Worm (Caenorhabditis elegans): ENCODE data around the gene srbc-24.
A peak's percentile ranks its signal among the peaks of the same experiment; 100 is the strongest.

Gene srbc-24

DNA sequence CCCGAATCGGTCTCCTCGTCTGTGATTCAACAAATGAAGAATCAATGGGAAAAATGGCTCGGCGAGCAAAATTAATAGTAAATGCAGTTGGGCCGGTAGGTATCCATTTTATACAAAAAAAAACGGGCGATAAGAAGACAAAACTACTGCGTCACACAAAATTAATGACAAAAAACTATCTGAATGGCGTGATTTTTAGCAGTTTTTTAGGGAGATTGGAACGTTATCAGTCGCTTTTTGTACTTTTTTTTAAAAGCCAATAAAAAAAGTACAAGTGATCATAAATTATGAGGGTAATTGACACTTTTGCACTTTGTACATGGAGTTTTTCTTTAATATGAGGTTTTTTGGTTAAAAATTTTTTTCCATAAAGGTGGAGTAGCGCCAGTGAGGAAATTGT is 28.4 kb upstream of the srbc-24 start:
- TF ChIP-seq daf-16 (GFP tag; optimal IDR thresholded peaks at IDR 0.05) (no peak), daf-16 (tag; optimal IDR thresholded peaks at IDR 0.05) (peak; percentile 10), nhr-42 (GFP tag; IDR thresholded peaks at IDR 0.05) (no peak), nhr-28 (tag; optimal IDR thresholded peaks at IDR 0.05) (peak; percentile 1), pqm-1 (tag; optimal IDR thresholded peaks at IDR 0.05) (peak; percentile 72), sdz-12 (GFP tag; optimal IDR thresholded peaks at IDR 0.05) (no peak), ceh-20 (GFP tag; IDR thresholded peaks at IDR 0.05) (peak; percentile 83), fos-1 (tag; optimal IDR thresholded peaks at IDR 0.05) (no peak), php-3 (GFP tag; IDR thresholded peaks at IDR 0.05) (peak; percentile 94), hlh-11 (tag; optimal IDR thresholded peaks at IDR 0.05) (peak; percentile 39), tra-1 (GFP tag; IDR thresholded peaks at IDR 0.05) (peak; percentile 78), dve-1 (tag; optimal IDR thresholded peaks at IDR 0.05; ENCODE audit: insufficient read depth) (peak; percentile 51), dmd-6 (GFP tag; IDR thresholded peaks at IDR 0.05) (peak; percentile 86)

DNA sequence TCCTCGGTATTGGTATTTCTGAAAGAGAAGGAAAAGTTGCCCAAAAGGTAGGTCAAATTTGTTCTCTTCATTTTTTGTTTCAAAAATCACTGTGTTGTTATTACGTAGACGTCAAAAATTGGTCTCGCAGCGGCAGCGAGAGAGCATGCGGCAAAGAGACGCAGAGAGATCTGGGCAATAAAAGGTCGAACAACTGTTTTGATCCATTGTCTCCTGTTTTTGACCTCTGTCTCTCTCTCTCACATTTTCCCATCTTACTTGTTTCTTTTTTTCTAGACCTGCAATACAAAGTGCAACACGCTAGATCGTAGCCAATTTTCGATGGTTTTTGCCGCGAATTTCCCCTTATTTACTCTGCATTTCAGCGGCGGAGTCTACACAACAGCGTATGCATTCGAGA is 25.0 kb upstream of the srbc-24 start:
- TF ChIP-seq daf-16 (GFP tag; optimal IDR thresholded peaks at IDR 0.05): no peak
- TF ChIP-seq daf-16 (tag; optimal IDR thresholded peaks at IDR 0.05): peak; percentile 82
- TF ChIP-seq dmd-6 (GFP tag; IDR thresholded peaks at IDR 0.05): peak; percentile 19; the same call in 1 of the 2 replicates
- TF ChIP-seq lin-1 (GFP tag; IDR thresholded peaks at IDR 0.05): 0 out of 2 replicates have a peak, but pooled peaks have one; percentile 13
- TF ChIP-seq spr-1 (tag; optimal IDR thresholded peaks at IDR 0.05): no peak
- no peak for TF ChIP-seq Y75B8A.6 (GFP tag; IDR thresholded peaks at IDR 0.05)
- no peak for TF ChIP-seq nhr-42 (GFP tag; IDR thresholded peaks at IDR 0.05)
- no peak for TF ChIP-seq nhr-11 (tag; optimal IDR thresholded peaks at IDR 0.05)
- peak; percentile 7 for TF ChIP-seq nhr-28 (tag; optimal IDR thresholded peaks at IDR 0.05)
- peak; percentile 13 for TF ChIP-seq ceh-28 (tag; optimal IDR thresholded peaks at IDR 0.05)
- no peak for TF ChIP-seq unc-62 (GFP tag; optimal IDR thresholded peaks at IDR 0.05 in 1 of 2)
- TF ChIP-seq unc-62 (tag; optimal IDR thresholded peaks at IDR 0.05): no peak

ce11 chrV:2126996-2127585 is 24.5 kb upstream of the srbc-24 start, which contains the start of gene ldp-1:
Gene ldp-1 (plus strand): TSS chrV:2127535.
- no peak for TF ChIP-seq attf-4 (tag; optimal IDR thresholded peaks at IDR 0.05)
- TF ChIP-seq tag-97 (GFP tag; IDR thresholded peaks at IDR 0.05): no peak
- TF ChIP-seq nhr-25 (tag; optimal IDR thresholded peaks at IDR 0.05; ENCODE audit: borderline replicate concordance, insufficient read depth): no peak
- TF ChIP-seq nhr-11 (tag; optimal IDR thresholded peaks at IDR 0.05): no peak
- TF ChIP-seq vab-7 (GFP tag; IDR thresholded peaks at IDR 0.05): no peak
- no peak for TF ChIP-seq ceh-32 (tag; optimal IDR thresholded peaks at IDR 0.05; ENCODE audit: poor library complexity)
- TF ChIP-seq dmd-6 (GFP tag; IDR thresholded peaks at IDR 0.05): peak; percentile 48
- TF ChIP-seq daf-16 (GFP tag; optimal IDR thresholded peaks at IDR 0.05): no peak
- TF ChIP-seq daf-16 (tag; optimal IDR thresholded peaks at IDR 0.05): no peak
- peak; percentile 34 for TF ChIP-seq hlh-11 (tag; optimal IDR thresholded peaks at IDR 0.05)
- no peak for TF ChIP-seq ama-1 (optimal IDR thresholded peaks at IDR 0.05)
- no peak for TF ChIP-seq daf-8 (GFP tag; IDR thresholded peaks at IDR 0.05)
- no peak for TF ChIP-seq jun-1 (tag; optimal IDR thresholded peaks at IDR 0.05)
- no peak for TF ChIP-seq nhr-77 (tag; optimal IDR thresholded peaks at IDR 0.05)
- TF ChIP-seq unc-62 (GFP tag; optimal IDR thresholded peaks at IDR 0.05 in 1 of 2): peak in 1 of 2 experiments; percentile 88
- no peak for TF ChIP-seq unc-62 (tag; optimal IDR thresholded peaks at IDR 0.05)
- no peak for TF ChIP-seq F44E2.7 (GFP tag; IDR thresholded peaks at IDR 0.05)
- no peak for TF ChIP-seq aha-1 (tag)
- TF ChIP-seq nhr-42 (GFP tag; IDR thresholded peaks at IDR 0.05): no peak
- TF ChIP-seq F37D6.2 (tag; optimal IDR thresholded peaks at IDR 0.05): no peak
- TF ChIP-seq ZK337.2 (GFP tag; IDR thresholded peaks at IDR 0.05): peak; percentile 78
- TF ChIP-seq Y48G9A.11 (GFP tag; IDR thresholded peaks at IDR 0.05): no peak
- no peak for TF ChIP-seq pqm-1 (tag; optimal IDR thresholded peaks at IDR 0.05)
- no peak for TF ChIP-seq unc-39 (tag; optimal IDR thresholded peaks at IDR 0.05)
- no peak for TF ChIP-seq ztf-7 (tag; optimal IDR thresholded peaks at IDR 0.05)
- no peak for TF ChIP-seq nhr-76 (tag; optimal IDR thresholded peaks at IDR 0.05)
- no peak for TF ChIP-seq skn-1 (tag; optimal IDR thresholded peaks at IDR 0.05)
- no peak for TF ChIP-seq lim-7 (GFP tag; IDR thresholded peaks at IDR 0.05)
- no peak for TF ChIP-seq lin-29 (GFP tag; IDR thresholded peaks at IDR 0.05)
- no peak for TF ChIP-seq ceh-28 (tag; optimal IDR thresholded peaks at IDR 0.05)
- no peak for TF ChIP-seq snpc-1.2 (GFP tag; IDR thresholded peaks at IDR 0.05)
- TF ChIP-seq Y75B8A.6 (GFP tag; IDR thresholded peaks at IDR 0.05): no peak
- no peak for TF ChIP-seq madf-5 (GFP tag; IDR thresholded peaks at IDR 0.05)
- TF ChIP-seq duxl-1 (tag; optimal IDR thresholded peaks at IDR 0.05; ENCODE audit: poor library complexity): peak; percentile 58
- no peak for TF ChIP-seq zag-1 (tag; optimal IDR thresholded peaks at IDR 0.05)
- TF ChIP-seq madf-9 (GFP tag; conservative IDR thresholded peaks at IDR 0.05): 0 out of 2 replicates have a peak, but pooled peaks have one; percentile 26
- no peak for TF ChIP-seq mxl-2 (GFP tag; conservative IDR thresholded peaks at IDR 0.05)

All from whole organism, L4 larva.